Worm (Caenorhabditis elegans) whole organism, L2 larva: ENCODE results near the gene C08B6.6.

Source experiments
- C34F6.9 ChIP-seq: fragments of 150-350 bp; optimal IDR thresholded peaks from 2 replicates; lab custom pipeline; 2014; ENCODE audit warnings: missing biosample characterization, missing genetic modification characterization
- R02D3.7 ChIP-seq: fragments of 150-350 bp; optimal IDR thresholded peaks from 2 replicates; lab custom pipeline; 2014; ENCODE audit warnings: missing biosample characterization, missing genetic modification characterization
- Y55F3AM.14 ChIP-seq: fragments of 200-800 bp; sonication (Bioruptor generic); optimal IDR thresholded peaks from 2 replicates; lab custom pipeline; 2018; ENCODE audit warnings: mild to moderate bottlenecking, missing genetic modification characterization, missing compliant biosample characterization
- alr-1 ChIP-seq: fragments of 150-350 bp; optimal IDR thresholded peaks from 2 replicates; lab custom pipeline; 2014; ENCODE audit warnings: missing biosample characterization, missing genetic modification characterization
- aly-2 ChIP-seq: fragments of 150-350 bp; optimal IDR thresholded peaks from 2 replicates; lab custom pipeline; 2014; ENCODE audit warnings: missing biosample characterization, missing genetic modification characterization
- ama-1 ChIP-seq: fragments of 150-350 bp; optimal IDR thresholded peaks from 2 replicates; lab custom pipeline; 2018; ENCODE audit warnings: inconsistent platforms
- blmp-1 ChIP-seq: sonication (generic microtip); optimal IDR thresholded peaks from 2 replicates; lab custom pipeline; 2017; ENCODE audit warnings: missing genetic modification characterization, mild to moderate bottlenecking, missing compliant biosample characterization, antibody characterized with exemption, moderate library complexity; ENCODE audit not compliant: insufficient read depth
- ceh-16 ChIP-seq: fragments of 150-350 bp; optimal IDR thresholded peaks from 2 replicates; lab custom pipeline; 2014; ENCODE audit warnings: missing biosample characterization, missing genetic modification characterization
- crh-2 ChIP-seq: sonication (generic microtip); optimal IDR thresholded peaks from 2 replicates; lab custom pipeline; 2017; ENCODE audit warnings: missing biosample characterization, missing genetic modification characterization
- dmd-4 ChIP-seq: sonication (generic microtip); optimal IDR thresholded peaks from 2 replicates; lab custom pipeline; 2017; ENCODE audit warnings: missing biosample characterization, missing genetic modification characterization
- egl-27 ChIP-seq: sonication (generic microtip); optimal IDR thresholded peaks from 3 replicates; lab custom pipeline; 2017; ENCODE audit warnings: missing biosample characterization, missing genetic modification reagents, missing genetic modification characterization
- elt-1 ChIP-seq: fragments of 150-350 bp; optimal IDR thresholded peaks from 2 replicates; lab custom pipeline; 2014; ENCODE audit warnings: missing biosample characterization, missing genetic modification characterization
- elt-3 ChIP-seq: sonication (generic microtip); optimal IDR thresholded peaks from 2 replicates; lab custom pipeline; 2017; ENCODE audit warnings: missing biosample characterization, missing genetic modification characterization
- fos-1 ChIP-seq: fragments of 150-350 bp; optimal IDR thresholded peaks from 2 replicates; lab custom pipeline; 2014; ENCODE audit warnings: missing biosample characterization, missing genetic modification characterization
- gmeb-1 ChIP-seq: fragments of 150-350 bp; optimal IDR thresholded peaks from 2 replicates; lab custom pipeline; 2014; ENCODE audit warnings: missing biosample characterization, missing genetic modification characterization
- lin-13 ChIP-seq: fragments of 150-350 bp; optimal IDR thresholded peaks from 2 replicates; lab custom pipeline; 2014; ENCODE audit warnings: missing biosample characterization, missing genetic modification reagents, missing genetic modification characterization
- lin-39 ChIP-seq: fragments of 150-350 bp; optimal IDR thresholded peaks from 2 replicates; lab custom pipeline; 2014; ENCODE audit warnings: missing biosample characterization, missing genetic modification reagents, missing genetic modification characterization
- lsy-2 ChIP-seq, 2 experiments: fragments of 150-350 bp in 1 of 2; sonication (generic microtip) in 1 of 2; optimal IDR thresholded peaks; 2 replicates each; lab custom pipeline; 2014 to 2017; ENCODE audit warnings: missing biosample characterization in 2 of 2, missing genetic modification characterization in 2 of 2
- mab-5 ChIP-seq: fragments of 150-350 bp; optimal IDR thresholded peaks from 2 replicates; lab custom pipeline; 2014; ENCODE audit warnings: missing biosample characterization, missing genetic modification characterization
- mbf-1 ChIP-seq: sonication (generic microtip); optimal IDR thresholded peaks from 2 replicates; lab custom pipeline; 2017; ENCODE audit warnings: missing biosample characterization, missing genetic modification characterization
- mdl-1 ChIP-seq, 2 experiments: fragments of 150-350 bp in 1 of 2; sonication (generic microtip) in 1 of 2; optimal IDR thresholded peaks; 2 replicates each; lab custom pipeline; 2017; ENCODE audit warnings: missing biosample characterization in 2 of 2, missing genetic modification characterization in 2 of 2
- nhr-11 ChIP-seq: fragments of 150-350 bp; optimal IDR thresholded peaks from 2 replicates; lab custom pipeline; 2014; ENCODE audit warnings: missing biosample characterization, missing genetic modification characterization
- nhr-12 ChIP-seq: fragments of 150-350 bp; optimal IDR thresholded peaks from 2 replicates; lab custom pipeline; 2014; ENCODE audit warnings: missing biosample characterization, missing genetic modification characterization
- nhr-129 ChIP-seq: fragments of 150-350 bp; optimal IDR thresholded peaks from 2 replicates; lab custom pipeline; 2014; ENCODE audit warnings: missing biosample characterization, missing genetic modification characterization
- nhr-21 ChIP-seq: fragments of 150-350 bp; optimal IDR thresholded peaks from 2 replicates; lab custom pipeline; 2014; ENCODE audit warnings: missing biosample characterization, missing genetic modification characterization
- nhr-23 ChIP-seq: fragments of 150-350 bp; optimal IDR thresholded peaks from 2 replicates; lab custom pipeline; 2014; ENCODE audit warnings: missing biosample characterization, missing genetic modification reagents, missing genetic modification characterization
- nhr-25 ChIP-seq: fragments of 150-350 bp; sonication (generic microtip); optimal IDR thresholded peaks from 3 replicates; lab custom pipeline; 2014; ENCODE audit warnings: missing biosample characterization, missing genetic modification characterization
- nhr-6 ChIP-seq: fragments of 150-350 bp; optimal IDR thresholded peaks from 2 replicates; lab custom pipeline; 2014; ENCODE audit warnings: missing biosample characterization, missing genetic modification characterization
- peb-1 ChIP-seq: fragments of 150-350 bp; optimal IDR thresholded peaks from 2 replicates; lab custom pipeline; 2014; ENCODE audit warnings: missing biosample characterization, missing genetic modification characterization
- sem-4 ChIP-seq: fragments of 150-350 bp; optimal IDR thresholded peaks from 2 replicates; lab custom pipeline; 2014; ENCODE audit warnings: missing biosample characterization, missing genetic modification reagents, missing genetic modification characterization
- sma-9 ChIP-seq, 2 experiments: fragments of 150-350 bp in 1 of 2; sonication (generic microtip) in 1 of 2; optimal IDR thresholded peaks; 2 replicates each; lab custom pipeline; 2014 to 2016; ENCODE audit warnings: missing genetic modification characterization in 2 of 2, mild to moderate bottlenecking in 1 of 2, missing biosample characterization in 1 of 2, missing compliant biosample characterization in 1 of 2, missing genetic modification reagents in 1 of 2, moderate library complexity in 1 of 2
- snpc-4 ChIP-seq: fragments of 150-350 bp; optimal IDR thresholded peaks from 2 replicates; lab custom pipeline; 2014; ENCODE audit warnings: missing biosample characterization, missing genetic modification characterization
- unc-39 ChIP-seq: fragments of 150-350 bp; optimal IDR thresholded peaks from 2 replicates; lab custom pipeline; 2014; ENCODE audit warnings: missing biosample characterization, missing genetic modification characterization
- unc-55 ChIP-seq: fragments of 150-350 bp; sonication (generic microtip); optimal IDR thresholded peaks from 3 replicates; lab custom pipeline; 2014; ENCODE audit warnings: missing biosample characterization, missing genetic modification reagents, missing genetic modification characterization
- zag-1 ChIP-seq: fragments of 150-350 bp; optimal IDR thresholded peaks from 2 replicates; lab custom pipeline; 2014; ENCODE audit warnings: missing biosample characterization, missing genetic modification characterization
- ztf-1 ChIP-seq: fragments of 200-800 bp; sonication (Bioruptor generic); conservative IDR thresholded peaks from 2 replicates; pipeline ENCODE4 v1.3.6; 2022; ENCODE audit warnings: missing genetic modification characterization, missing compliant biosample characterization
- ztf-11 ChIP-seq: sonication (generic microtip); optimal IDR thresholded peaks from 2 replicates; lab custom pipeline; 2017; ENCODE audit warnings: missing biosample characterization, missing genetic modification characterization

Gene C08B6.6

DNA sequence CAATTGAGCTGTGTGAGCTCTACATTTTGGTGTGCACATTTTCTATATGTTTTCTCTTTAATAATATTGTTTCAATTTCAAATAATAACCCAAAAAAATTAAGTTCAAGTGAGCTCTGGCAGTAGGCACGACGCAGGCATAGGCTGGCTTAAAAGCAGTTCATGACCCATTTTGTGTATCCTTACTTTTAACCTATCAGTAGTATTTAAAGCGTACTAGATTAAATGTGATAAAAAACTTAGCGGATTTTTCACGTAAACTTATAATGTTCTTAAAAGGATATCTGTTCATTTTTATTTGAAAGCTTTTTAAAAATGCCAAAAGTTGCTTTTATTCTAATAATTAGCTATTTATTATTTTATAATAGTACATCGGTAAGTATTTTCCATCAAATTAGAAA lies at the start of gene C08B6.6:
Gene C08B6.6 (plus strand): TSS at position 301 of the 400 bp plus-strand sequence.
- no peak for TF ChIP-seq elt-3 (tag; lab: Kevin White, UChicago)
- no peak for TF ChIP-seq C34F6.9 (tag; lab: Kevin White, UChicago)
- TF ChIP-seq lin-39 (tag; lab: Kevin White, UChicago) = no peak
- no peak for TF ChIP-seq crh-2 (tag; lab: Kevin White, UChicago)
- TF ChIP-seq egl-27 (tag; lab: Kevin White, UChicago) = no peak
- no peak for TF ChIP-seq nhr-11 (tag; lab: Kevin White, UChicago)
- TF ChIP-seq nhr-129 = no peak
- TF ChIP-seq mdl-1 (tag; optimal IDR thresholded peaks at IDR 0.05; lab: Kevin White, UChicago) = no peak
- TF ChIP-seq lin-13 (GFP tag; lab: Kevin White, UChicago) = no peak
- TF ChIP-seq blmp-1 = no peak
- no peak for TF ChIP-seq peb-1 (tag; lab: Kevin White, UChicago)
- no peak for TF ChIP-seq ztf-1 (GFP tag; lab: Robert Waterston, UW)
- TF ChIP-seq ama-1 = no peak
- TF ChIP-seq lsy-2 (tag; optimal IDR thresholded peaks at IDR 0.05; lab: Kevin White, UChicago) = no peak
- TF ChIP-seq nhr-12 (tag; lab: Kevin White, UChicago) = no peak
- no peak for TF ChIP-seq sma-9 (GFP tag; optimal IDR thresholded peaks at IDR 0.05; lab: Kevin White, UChicago)
- no peak for TF ChIP-seq sma-9 (tag; optimal IDR thresholded peaks at IDR 0.05; lab: Kevin White, UChicago)
- TF ChIP-seq, all 48 proteins: peak for 0

DNA sequence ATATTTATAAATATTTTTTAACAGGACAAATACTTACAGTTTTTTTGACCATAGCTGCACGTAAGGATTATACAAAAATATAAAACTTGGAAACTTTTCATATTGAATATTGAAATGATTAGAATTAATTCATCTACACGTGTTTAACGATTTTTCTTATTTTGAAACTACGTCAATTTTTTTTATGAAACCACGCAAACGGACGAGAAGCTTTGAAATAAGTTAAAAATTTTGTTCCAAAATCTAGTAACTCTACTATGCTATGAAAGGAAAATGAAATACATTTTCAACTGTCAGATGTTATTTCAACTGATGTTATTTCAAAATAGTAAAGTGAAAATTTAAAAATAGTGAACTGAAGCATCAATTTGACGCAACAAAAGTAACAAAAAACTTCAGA lies 49.6 kb upstream of the C08B6.6 start, which contains the start of gene F57A8.6:
Gene F57A8.6 (minus strand): TSS at position 101 of the 400 bp plus-strand sequence.
- TF ChIP-seq snpc-4 (tag; lab: Kevin White, UChicago) (no peak), fos-1 (tag; lab: Kevin White, UChicago) (no peak), nhr-21 (tag; lab: Kevin White, UChicago) (no peak), elt-1 (tag; lab: Kevin White, UChicago) (no peak), nhr-11 (tag; lab: Kevin White, UChicago) (no peak), blmp-1 (no peak), zag-1 (tag; lab: Kevin White, UChicago) (no peak), alr-1 (tag; lab: Kevin White, UChicago) (no peak), ztf-11 (tag; lab: Kevin White, UChicago) (no peak), nhr-6 (tag; lab: Kevin White, UChicago) (no peak), nhr-12 (tag; lab: Kevin White, UChicago) (no peak), sma-9 (GFP tag; optimal IDR thresholded peaks at IDR 0.05; lab: Kevin White, UChicago) (no peak), sma-9 (tag; optimal IDR thresholded peaks at IDR 0.05; lab: Kevin White, UChicago) (no peak), ceh-16 (tag; lab: Kevin White, UChicago) (no peak), Y55F3AM.14 (GFP tag; lab: Kevin White, UChicago) (no peak), mbf-1 (tag; lab: Kevin White, UChicago) (no peak), lin-13 (GFP tag; lab: Kevin White, UChicago) (no peak), ztf-1 (GFP tag; lab: Robert Waterston, UW) (no peak), egl-27 (tag; lab: Kevin White, UChicago) (no peak), peb-1 (tag; lab: Kevin White, UChicago) (no peak)

DNA sequence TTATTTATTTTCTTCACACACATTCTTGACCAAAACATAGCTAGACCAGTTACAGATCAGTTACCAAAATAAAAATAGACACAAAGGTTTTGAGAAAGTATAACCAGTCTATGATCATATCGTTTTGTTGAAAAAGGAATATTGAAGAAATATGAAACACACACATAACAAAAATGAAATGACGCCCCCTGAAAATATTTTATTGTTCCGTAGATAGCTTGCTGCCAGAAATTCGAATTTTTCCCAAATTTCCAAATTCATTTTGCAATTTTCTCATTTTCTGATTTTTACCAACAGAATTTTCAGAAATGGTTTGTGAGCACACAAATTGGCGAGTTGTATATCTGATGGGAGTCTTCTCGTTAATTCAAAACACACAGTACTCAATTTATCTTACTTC lies 48.0 kb upstream of the C08B6.6 start, which contains the start of gene F57A8.7:
Gene F57A8.7 (plus strand): TSS at position 301 of the 400 bp plus-strand sequence.
- no peak for TF ChIP-seq ztf-11 (tag; lab: Kevin White, UChicago)
- no peak for TF ChIP-seq egl-27 (tag; lab: Kevin White, UChicago)
- no peak for TF ChIP-seq nhr-6 (tag; lab: Kevin White, UChicago)
- no peak for TF ChIP-seq snpc-4 (tag; lab: Kevin White, UChicago)
- TF ChIP-seq peb-1 (tag; lab: Kevin White, UChicago) = no peak
- TF ChIP-seq dmd-4 (tag; lab: Kevin White, UChicago) = no peak
- TF ChIP-seq mab-5 = no peak
- TF ChIP-seq gmeb-1 (tag; lab: Kevin White, UChicago) = no peak
- no peak for TF ChIP-seq R02D3.7
- TF ChIP-seq zag-1 (tag; lab: Kevin White, UChicago) = no peak
- no peak for TF ChIP-seq nhr-11 (tag; lab: Kevin White, UChicago)
- TF ChIP-seq C34F6.9 (tag; lab: Kevin White, UChicago) = no peak
- no peak for TF ChIP-seq unc-55 (GFP tag; lab: Kevin White, UChicago)
- TF ChIP-seq alr-1 (tag; lab: Kevin White, UChicago) = no peak
- TF ChIP-seq ztf-1 (GFP tag; lab: Robert Waterston, UW) = no peak

DNA sequence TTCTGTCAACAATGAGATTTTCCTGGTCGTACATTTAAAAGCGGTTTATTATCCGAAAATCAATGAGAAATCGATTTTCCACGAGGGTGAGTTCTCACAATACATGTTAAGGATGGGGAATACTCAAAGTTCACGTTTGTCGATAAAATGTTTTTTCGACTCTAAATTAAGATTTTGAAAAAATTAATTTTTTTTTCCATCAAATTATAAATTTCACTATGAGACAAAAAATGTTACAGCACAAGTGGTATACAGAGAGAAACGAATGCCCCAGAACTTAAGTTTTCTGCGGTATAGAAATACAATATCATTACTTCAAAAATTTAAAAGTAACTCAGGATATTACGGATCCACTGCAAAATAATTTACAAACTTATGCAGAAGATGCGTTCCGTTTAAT lies 45.2 kb upstream of the C08B6.6 start, which contains the start of gene R04B5.1:
Gene R04B5.1 (minus strand): TSS at position 101 of the 400 bp plus-strand sequence.
- TF ChIP-seq ztf-11 (tag; lab: Kevin White, UChicago) = no peak
- TF ChIP-seq C34F6.9 (tag; lab: Kevin White, UChicago) = no peak
- no peak for TF ChIP-seq R02D3.7
- TF ChIP-seq unc-39 (tag; lab: Kevin White, UChicago) = no peak
- no peak for TF ChIP-seq nhr-23 (tag; lab: Kevin White, UChicago)
- no peak for TF ChIP-seq nhr-25
- no peak for TF ChIP-seq Y55F3AM.14 (GFP tag; lab: Kevin White, UChicago)
- no peak for TF ChIP-seq egl-27 (tag; lab: Kevin White, UChicago)
- no peak for TF ChIP-seq sem-4 (tag; lab: Kevin White, UChicago)
- TF ChIP-seq mbf-1 (tag; lab: Kevin White, UChicago) = no peak
- TF ChIP-seq aly-2 = no peak
- no peak for TF ChIP-seq peb-1 (tag; lab: Kevin White, UChicago)
